Fruit fly (Drosophila melanogaster): Measurements from ENCODE around the gene kud.

DNA sequence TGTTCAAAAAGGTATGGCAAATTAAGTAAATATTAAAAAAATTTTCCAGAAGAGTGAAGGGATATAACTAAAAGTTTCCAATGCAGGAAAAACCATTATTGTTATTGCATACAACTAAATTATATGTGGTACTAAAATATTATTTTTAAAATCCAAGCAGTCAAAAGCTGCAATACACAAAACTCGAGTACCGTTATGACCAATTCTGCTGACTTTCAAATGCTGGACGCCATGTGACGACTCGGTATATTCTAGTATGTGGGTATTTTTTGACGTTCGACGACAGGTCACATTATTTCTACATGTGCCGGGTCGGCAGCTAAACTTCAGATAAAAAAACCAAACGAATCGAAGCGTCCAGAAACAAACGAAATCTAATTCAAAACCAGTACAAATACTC is 36.7 kb downstream of the kud start:
- TF ChIP-seq CG8478 (optimal IDR thresholded peaks at IDR 0.05), result no peak
- TF ChIP-seq CTCF (optimal IDR thresholded peaks at IDR 0.05), result peak in 1 of 2 experiments; percentile 41

Data from S2 (cell line).